Worm (Caenorhabditis elegans): ENCODE results near the gene npr-10.

npr-10 gene

DNA sequence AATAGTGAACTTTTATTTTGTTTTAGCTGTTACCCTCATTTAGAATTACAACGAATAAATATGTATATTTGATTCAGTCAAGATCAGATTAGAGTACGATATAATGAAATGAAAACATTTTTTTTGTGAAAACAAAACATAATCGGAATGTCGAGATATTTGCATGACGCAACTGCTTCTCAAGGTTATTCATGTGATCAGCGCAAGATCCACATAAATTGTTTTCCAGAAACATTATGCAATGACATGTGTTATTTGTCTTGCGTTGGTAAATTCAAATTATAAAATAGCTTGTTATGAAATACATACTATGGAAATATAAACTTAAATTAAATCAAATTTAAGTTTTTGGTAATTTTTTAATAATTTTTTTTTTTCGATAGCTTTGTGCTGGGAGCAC lies 32.9 kb downstream of the npr-10 start:
- no peak for TF ChIP-seq ztf-29 (GFP tag; IDR thresholded peaks at IDR 0.05)
- TF ChIP-seq T22C8.4 (GFP tag; IDR thresholded peaks at IDR 0.05): no peak
- TF ChIP-seq ref-1 (GFP tag; conservative IDR thresholded peaks at IDR 0.05): no peak

DNA sequence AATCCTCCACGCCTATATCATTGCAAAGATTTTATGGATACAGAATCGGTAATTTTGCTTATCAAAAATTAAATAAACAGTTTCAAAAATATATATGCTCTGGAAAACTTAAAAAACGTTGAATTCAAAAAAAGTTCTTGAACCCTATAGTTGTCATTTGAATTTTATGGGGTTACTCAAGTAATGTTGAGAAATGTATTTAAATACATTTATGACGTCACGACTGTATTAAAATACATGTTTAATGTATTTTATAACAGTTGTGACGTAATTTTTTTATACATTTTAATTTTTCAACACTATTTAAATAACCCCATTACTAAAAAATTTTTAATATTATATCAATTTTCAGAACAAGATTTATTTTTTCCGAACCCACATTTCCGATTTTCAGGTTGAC lies 36.3 kb downstream of the npr-10 start:
- TF ChIP-seq ref-1 (GFP tag; conservative IDR thresholded peaks at IDR 0.05): no peak
- TF ChIP-seq cog-1 (tag; optimal IDR thresholded peaks at IDR 0.05): no peak
- TF ChIP-seq klf-2 (GFP tag; conservative IDR thresholded peaks at IDR 0.05): no peak
- TF ChIP-seq T22C8.4 (GFP tag; IDR thresholded peaks at IDR 0.05): no peak
- no peak for TF ChIP-seq med-1 (GFP tag; optimal IDR thresholded peaks at IDR 0.05; ENCODE audit: insufficient read depth)
- TF ChIP-seq ztf-29 (GFP tag; IDR thresholded peaks at IDR 0.05): no peak
- no peak for TF ChIP-seq tab-1 (GFP tag; IDR thresholded peaks at IDR 0.05)
- no peak for TF ChIP-seq ztf-23 (GFP tag; IDR thresholded peaks at IDR 0.05)
- TF ChIP-seq flt-1 (GFP tag; IDR thresholded peaks at IDR 0.05): no peak

DNA sequence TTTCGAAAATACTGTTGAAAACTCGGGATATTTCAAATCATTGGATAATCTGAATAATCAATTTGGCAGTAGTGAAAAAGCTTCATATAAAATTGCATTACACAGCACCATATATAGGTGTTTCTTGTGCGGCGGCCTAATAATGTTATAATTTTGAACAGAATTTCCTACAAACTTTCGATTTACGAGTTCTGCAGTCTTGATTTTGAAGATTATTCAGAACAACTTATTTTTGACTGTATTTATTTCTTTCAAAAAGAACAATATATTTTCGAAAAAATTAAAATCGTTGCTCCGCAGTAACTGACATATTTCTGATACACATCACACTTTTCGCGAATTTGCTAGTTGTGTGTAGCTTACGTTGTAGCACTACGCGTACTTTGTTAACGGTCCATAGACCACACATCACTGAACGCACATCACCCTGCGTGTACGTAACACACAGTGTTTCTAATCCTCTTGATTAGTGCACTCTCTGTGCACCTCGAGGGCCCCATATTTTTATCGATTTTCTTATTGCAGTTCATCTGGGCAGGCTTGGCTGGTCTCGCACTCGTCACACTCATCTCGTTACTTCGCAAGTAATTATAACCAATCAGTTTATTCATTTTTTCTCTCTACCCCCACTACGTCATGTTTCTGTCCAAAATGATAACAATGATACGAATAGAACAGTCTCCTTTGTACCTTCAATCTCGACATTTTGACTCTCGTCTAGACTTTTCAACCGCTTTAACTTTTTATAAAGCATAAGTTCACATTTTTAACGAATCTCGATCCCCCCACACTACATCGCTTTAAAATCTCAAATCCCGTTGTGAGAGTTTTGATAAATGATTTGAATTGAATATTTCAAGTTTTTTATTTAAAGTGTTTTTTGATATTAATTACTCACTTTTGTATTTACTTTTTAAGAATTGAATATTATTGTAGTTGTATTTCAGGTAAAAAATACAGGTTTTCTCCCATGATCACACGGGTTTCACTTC lies 41.7 kb downstream of the npr-10 start, which contains the start of the genes F11C1.1 and vwa-8:
Gene F11C1.1 (minus strand): TSS at position 51 of the 992 bp plus-strand sequence.
Gene vwa-8 (plus strand): TSS at position 942 of the 992 bp plus-strand sequence.
- TF ChIP-seq tab-1 (GFP tag; IDR thresholded peaks at IDR 0.05) (no peak), T22C8.4 (GFP tag; IDR thresholded peaks at IDR 0.05) (peak; percentile 59; the same call in 1 of the 2 replicates)

DNA sequence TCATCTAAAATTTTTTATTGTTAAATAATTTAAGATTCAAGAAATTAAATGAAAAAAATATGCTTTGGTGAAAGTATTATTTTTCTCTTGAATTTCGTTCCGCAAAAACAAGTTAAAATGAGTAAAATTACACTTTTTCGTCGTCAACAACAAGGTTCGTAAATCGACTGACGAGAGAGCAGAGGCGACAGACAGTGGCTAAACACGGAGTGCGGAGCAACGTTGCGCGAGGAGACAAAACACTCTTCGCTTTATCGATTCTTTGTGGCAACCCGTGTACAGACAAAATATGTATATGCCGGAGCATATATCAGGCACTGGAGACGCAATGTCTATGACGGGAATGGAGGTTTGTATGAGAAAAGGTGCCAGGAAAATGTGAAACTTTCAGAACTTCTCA lies 43.3 kb downstream of the npr-10 start, which contains the start of gene F11C1.7:
Gene F11C1.7 (plus strand): TSS at position 140 of the 400 bp plus-strand sequence.
- TF ChIP-seq ztf-23 (GFP tag; IDR thresholded peaks at IDR 0.05): no peak
- no peak for TF ChIP-seq cog-1 (tag; optimal IDR thresholded peaks at IDR 0.05)
- no peak for TF ChIP-seq med-1 (GFP tag; optimal IDR thresholded peaks at IDR 0.05; ENCODE audit: insufficient read depth)
- no peak for TF ChIP-seq klf-2 (GFP tag; conservative IDR thresholded peaks at IDR 0.05)
- TF ChIP-seq T22C8.4 (GFP tag; IDR thresholded peaks at IDR 0.05): peak; percentile 47; the same call in 1 of the 2 replicates

DNA sequence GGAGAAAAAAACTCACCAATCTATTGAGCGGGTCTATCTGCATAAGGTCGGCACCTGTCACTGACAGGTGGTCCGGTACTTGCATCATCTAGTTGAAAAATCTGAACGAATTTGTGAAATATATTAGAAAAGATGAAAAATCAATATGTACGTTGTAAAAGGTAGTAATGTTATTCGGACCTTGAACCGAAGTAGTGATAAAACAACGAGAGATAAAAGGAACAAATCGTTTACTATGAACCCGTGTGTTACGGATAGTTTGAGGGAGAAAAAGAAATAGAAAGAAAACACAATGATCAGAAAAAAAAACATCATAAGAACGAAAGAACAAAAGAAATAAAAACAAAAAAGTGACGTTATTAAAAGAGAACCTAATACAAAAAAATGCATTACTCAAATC lies 45.4 kb downstream of the npr-10 start, which contains the start of gene mff-1:
Gene mff-1 (minus strand): TSS at position 101 of the 400 bp plus-strand sequence.
- TF ChIP-seq flt-1 (GFP tag; IDR thresholded peaks at IDR 0.05): no peak
- TF ChIP-seq med-1 (GFP tag; optimal IDR thresholded peaks at IDR 0.05; ENCODE audit: insufficient read depth): no peak
- no peak for TF ChIP-seq ref-1 (GFP tag; conservative IDR thresholded peaks at IDR 0.05)
- TF ChIP-seq tab-1 (GFP tag; IDR thresholded peaks at IDR 0.05): no peak
- TF ChIP-seq T22C8.4 (GFP tag; IDR thresholded peaks at IDR 0.05): no peak
- TF ChIP-seq ztf-23 (GFP tag; IDR thresholded peaks at IDR 0.05): no peak
- TF ChIP-seq cog-1 (tag; optimal IDR thresholded peaks at IDR 0.05): no peak
- TF ChIP-seq klf-2 (GFP tag; conservative IDR thresholded peaks at IDR 0.05): no peak
- no peak for TF ChIP-seq ztf-29 (GFP tag; IDR thresholded peaks at IDR 0.05)

DNA sequence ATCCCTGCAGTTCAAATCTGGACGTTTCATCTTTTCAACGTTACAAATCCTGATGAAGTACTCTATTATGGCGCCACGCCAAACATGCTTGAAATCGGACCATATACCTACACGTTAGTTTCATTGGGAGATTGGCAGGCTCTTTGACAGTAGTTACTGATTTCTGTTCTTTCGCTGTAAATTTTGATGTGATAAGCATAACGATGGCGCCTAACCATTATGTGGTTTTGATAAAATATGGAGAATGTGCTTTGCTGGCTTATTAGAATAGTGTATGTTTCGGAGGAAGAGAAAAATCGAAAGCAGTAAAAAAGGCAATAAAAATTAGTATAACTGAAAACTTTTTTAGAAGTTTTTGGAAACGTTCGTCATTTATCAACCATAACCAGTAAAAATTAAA lies 49.8 kb downstream of the npr-10 start:
- TF ChIP-seq klf-2 (GFP tag; conservative IDR thresholded peaks at IDR 0.05) (no peak), med-1 (GFP tag; optimal IDR thresholded peaks at IDR 0.05; ENCODE audit: insufficient read depth) (no peak), flt-1 (GFP tag; IDR thresholded peaks at IDR 0.05) (no peak), ztf-23 (GFP tag; IDR thresholded peaks at IDR 0.05) (no peak), tab-1 (GFP tag; IDR thresholded peaks at IDR 0.05) (no peak), T22C8.4 (GFP tag; IDR thresholded peaks at IDR 0.05) (no peak), ztf-29 (GFP tag; IDR thresholded peaks at IDR 0.05) (no peak), ref-1 (GFP tag; conservative IDR thresholded peaks at IDR 0.05) (no peak), cog-1 (tag; optimal IDR thresholded peaks at IDR 0.05) (no peak)

DNA sequence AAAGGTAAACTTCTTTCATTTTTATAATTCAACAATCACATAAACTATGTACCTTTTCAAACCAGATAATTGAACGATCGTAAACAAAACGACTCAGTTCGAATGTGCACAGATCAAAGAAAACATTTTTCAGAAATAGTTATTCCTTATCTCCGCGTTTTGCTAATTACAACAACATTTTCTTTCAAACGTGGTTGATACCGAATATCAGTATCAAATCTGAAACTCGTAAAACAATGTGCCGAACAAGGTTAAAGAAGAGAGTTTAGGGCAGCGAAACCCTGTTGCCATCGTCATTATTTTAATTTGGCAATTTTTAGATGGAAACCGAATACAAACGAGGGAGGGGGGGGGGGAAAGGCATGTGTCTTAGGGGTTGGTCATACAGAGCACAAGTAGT lies 51.1 kb downstream of the npr-10 start, which contains the start of gene scav-4:
Gene scav-4 (plus strand): TSS at position 383 of the 400 bp plus-strand sequence.
- TF ChIP-seq ref-1 (GFP tag; conservative IDR thresholded peaks at IDR 0.05) (no peak), T22C8.4 (GFP tag; IDR thresholded peaks at IDR 0.05) (no peak), ztf-23 (GFP tag; IDR thresholded peaks at IDR 0.05) (no peak), cog-1 (tag; optimal IDR thresholded peaks at IDR 0.05) (no peak), med-1 (GFP tag; optimal IDR thresholded peaks at IDR 0.05; ENCODE audit: insufficient read depth) (no peak), tab-1 (GFP tag; IDR thresholded peaks at IDR 0.05) (no peak), klf-2 (GFP tag; conservative IDR thresholded peaks at IDR 0.05) (no peak), ztf-29 (GFP tag; IDR thresholded peaks at IDR 0.05) (no peak), flt-1 (GFP tag; IDR thresholded peaks at IDR 0.05) (no peak)

DNA sequence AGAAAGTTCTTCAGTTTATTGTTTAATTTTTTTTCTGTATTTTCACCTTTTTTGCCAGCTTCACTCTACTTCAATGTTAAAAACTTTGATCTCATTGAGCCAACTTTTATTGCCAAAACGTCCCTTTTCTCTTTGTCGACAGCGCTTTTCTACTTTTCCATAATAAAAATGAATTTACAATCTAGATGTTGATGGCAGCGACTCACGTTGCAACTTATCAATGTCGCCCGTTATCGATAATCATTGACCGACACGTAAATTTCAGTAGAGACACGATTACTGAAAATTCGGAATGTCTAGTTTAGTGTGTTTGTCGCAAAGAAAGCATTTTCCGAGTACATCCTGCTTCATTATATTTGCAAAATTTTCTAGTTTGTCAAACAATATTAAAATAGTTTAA lies 52.8 kb downstream of the npr-10 start:
- TF ChIP-seq T22C8.4 (GFP tag; IDR thresholded peaks at IDR 0.05) (no peak), ztf-29 (GFP tag; IDR thresholded peaks at IDR 0.05) (no peak), flt-1 (GFP tag; IDR thresholded peaks at IDR 0.05) (no peak), med-1 (GFP tag; optimal IDR thresholded peaks at IDR 0.05; ENCODE audit: insufficient read depth) (no peak), klf-2 (GFP tag; conservative IDR thresholded peaks at IDR 0.05) (no peak), tab-1 (GFP tag; IDR thresholded peaks at IDR 0.05) (no peak), ref-1 (GFP tag; conservative IDR thresholded peaks at IDR 0.05) (no peak), cog-1 (tag; optimal IDR thresholded peaks at IDR 0.05) (no peak), ztf-23 (GFP tag; IDR thresholded peaks at IDR 0.05) (no peak)

DNA sequence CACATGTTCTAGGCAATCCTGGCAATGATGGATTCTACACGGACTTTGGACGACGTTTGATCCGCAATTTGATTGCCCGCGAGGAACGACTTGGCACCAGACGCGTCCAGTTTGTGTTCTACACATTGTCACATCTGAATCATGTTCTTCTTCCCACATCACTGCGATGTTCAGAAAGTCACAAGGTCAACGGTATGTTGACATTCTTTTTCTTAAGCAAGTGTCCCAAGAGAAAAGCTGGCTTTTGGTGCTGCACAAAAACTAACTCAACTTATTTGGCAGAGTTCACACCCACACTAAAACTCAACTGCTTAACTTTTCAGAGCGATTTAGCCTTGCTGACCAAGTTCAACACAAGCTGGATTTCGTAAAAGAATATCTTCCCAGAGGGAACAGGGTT lies 53.9 kb downstream of the npr-10 start:
- TF ChIP-seq med-1 (GFP tag; optimal IDR thresholded peaks at IDR 0.05; ENCODE audit: insufficient read depth) (no peak), klf-2 (GFP tag; conservative IDR thresholded peaks at IDR 0.05) (no peak), T22C8.4 (GFP tag; IDR thresholded peaks at IDR 0.05) (no peak), cog-1 (tag; optimal IDR thresholded peaks at IDR 0.05) (no peak), flt-1 (GFP tag; IDR thresholded peaks at IDR 0.05) (no peak), ztf-23 (GFP tag; IDR thresholded peaks at IDR 0.05) (no peak), ztf-29 (GFP tag; IDR thresholded peaks at IDR 0.05) (no peak), ref-1 (GFP tag; conservative IDR thresholded peaks at IDR 0.05) (no peak), tab-1 (GFP tag; IDR thresholded peaks at IDR 0.05) (no peak)

All from whole organism, midembryonic.